Fruit fly (Drosophila melanogaster): ENCODE results near the gene CG11403.
A peak's percentile ranks its signal among the peaks of the same experiment; 100 is the strongest.

The CG11403 gene

dm6 chrX:1229567-1229966 lies 10.1 kb downstream of the CG11403 start:
- TF ChIP-seq ss (GFP tag; optimal IDR thresholded peaks at IDR 0.05) (peak in 1 of 2 experiments; percentile 66), Ets96B (tag; optimal IDR thresholded peaks at IDR 0.05) (no peak), net (GFP tag; optimal IDR thresholded peaks at IDR 0.05) (no peak)

- TF ChIP-seq Hr4 (GFP tag; optimal IDR thresholded peaks at IDR 0.05) (no peak), net (GFP tag; optimal IDR thresholded peaks at IDR 0.05) (peak; percentile 8), Blimp-1 (GFP tag; optimal IDR thresholded peaks at IDR 0.05) (no peak), Eip78C (GFP tag) (peak; percentile 12), ss (GFP tag; optimal IDR thresholded peaks at IDR 0.05) (no peak), achi (GFP tag; optimal IDR thresholded peaks at IDR 0.05) (peak; percentile 36), salr (GFP tag; optimal IDR thresholded peaks at IDR 0.05) (peak in 1 of 2 experiments; percentile 23), CG34406 (GFP tag; optimal IDR thresholded peaks at IDR 0.05) (peak; percentile 18), CG11902 (GFP tag; optimal IDR thresholded peaks at IDR 0.05) (no peak), esn (GFP tag; optimal IDR thresholded peaks at IDR 0.05) (peak; percentile 4), eg (GFP tag; IDR thresholded peaks at IDR 0.05) (0 out of 3 replicates have a peak, but pooled peaks have one; percentile 21), svp (GFP tag) (peak; percentile 98), pdm3 (GFP tag; optimal IDR thresholded peaks at IDR 0.05) (no peak), CG3919 (GFP tag; optimal IDR thresholded peaks at IDR 0.05) (peak; percentile 21), vri (GFP tag; optimal IDR thresholded peaks at IDR 0.05) (no peak), CG10631 (GFP tag; optimal IDR thresholded peaks at IDR 0.05) (peak; percentile 46), CG6163 (GFP tag; IDR thresholded peaks at IDR 0.05) (peak; percentile 44; the same call in 1 of the 3 replicates), CG6792 (GFP tag; optimal IDR thresholded peaks at IDR 0.05) (peak; percentile 1), CG32006 (GFP tag; optimal IDR thresholded peaks at IDR 0.05) (peak; percentile 47), Sox15 (GFP tag; optimal IDR thresholded peaks at IDR 0.05) (no peak), CG15336 (GFP tag; IDR thresholded peaks at IDR 0.05) (peak; percentile 51), CG10669 (GFP tag; optimal IDR thresholded peaks at IDR 0.05) (peak; percentile 3), CG6276 (GFP tag; optimal IDR thresholded peaks at IDR 0.05) (peak; percentile 4), CG8119 (GFP tag; IDR thresholded peaks at IDR 0.05) (peak; percentile 58; the same call in 2 of the 3 replicates)
Measured at dm6 chrX:1229098-1229497, 10.6 kb downstream of the CG11403 start.

DNA sequence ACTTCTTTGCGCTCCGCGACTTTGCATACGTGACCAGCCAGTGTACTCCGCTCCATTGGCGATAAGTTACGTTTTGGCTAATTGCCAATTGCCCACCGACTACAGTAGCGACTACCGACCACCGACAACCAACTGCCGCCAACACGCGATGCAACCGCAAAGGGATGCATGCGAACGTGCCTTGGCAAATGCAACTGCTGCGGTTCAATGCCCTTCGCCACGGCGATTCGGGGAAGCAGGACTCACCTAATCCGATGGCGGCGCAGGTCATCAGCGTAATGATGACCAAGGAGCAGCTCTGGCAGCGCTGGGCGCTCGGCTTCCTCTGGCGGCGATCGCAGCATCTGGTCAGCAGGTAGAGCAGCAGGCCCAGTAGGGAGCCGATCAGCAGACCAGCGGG lies 13.8 kb downstream of the CG11403 start:
- TF ChIP-seq eg (GFP tag; IDR thresholded peaks at IDR 0.05) (no peak), ss (GFP tag; optimal IDR thresholded peaks at IDR 0.05) (peak in 1 of 2 experiments; percentile 51)

- TF ChIP-seq eg (GFP tag; IDR thresholded peaks at IDR 0.05): peak; percentile 54; the same call in 2 of the 3 replicates
- no peak for TF ChIP-seq CG8632 (GFP tag; optimal IDR thresholded peaks at IDR 0.05)
Measured at dm6 chrX:1216681-1217080, 23.0 kb downstream of the CG11403 start.

- TF ChIP-seq Hr38 (GFP tag; optimal IDR thresholded peaks at IDR 0.05) (no peak), topi (GFP tag; optimal IDR thresholded peaks at IDR 0.05) (peak; percentile 7), Met (GFP tag; optimal IDR thresholded peaks at IDR 0.05) (no peak), Gug (GFP tag; IDR thresholded peaks at IDR 0.05) (no peak), CG10669 (GFP tag; optimal IDR thresholded peaks at IDR 0.05) (no peak), dac (GFP tag; optimal IDR thresholded peaks at IDR 0.05) (no peak), salr (GFP tag; optimal IDR thresholded peaks at IDR 0.05) (no peak), CG3032 (tag; optimal IDR thresholded peaks at IDR 0.05) (no peak), CG31627 (GFP tag; optimal IDR thresholded peaks at IDR 0.05) (no peak), cyc (GFP tag; optimal IDR thresholded peaks at IDR 0.05) (no peak), Blimp-1 (GFP tag; optimal IDR thresholded peaks at IDR 0.05) (no peak), fkh (GFP tag; optimal IDR thresholded peaks at IDR 0.05) (no peak), Eip78C (GFP tag) (peak; percentile 30), CG6163 (GFP tag; IDR thresholded peaks at IDR 0.05) (no peak), Sox14 (GFP tag; optimal IDR thresholded peaks at IDR 0.05) (peak; percentile 14), vri (GFP tag; optimal IDR thresholded peaks at IDR 0.05) (no peak), fd85E (GFP tag; optimal IDR thresholded peaks at IDR 0.05) (no peak), CG8119 (GFP tag; IDR thresholded peaks at IDR 0.05) (no peak), CG8319 (GFP tag; optimal IDR thresholded peaks at IDR 0.05) (no peak), Smox (GFP tag; optimal IDR thresholded peaks at IDR 0.05) (no peak)
Measured at dm6 chrX:1215000-1215399, 24.7 kb downstream of the CG11403 start, which contains the start of gene CG11398. Gene CG11398 (minus strand): TSS chrX:1215156.
